Fruit fly (Drosophila melanogaster) whole organism: ENCODE data around the gene CG43348.

Source experiments
- psq ChIP-seq: fragments of >200 bp; optimal IDR thresholded peaks from 2 replicates; lab custom pipeline; 2017
- usp ChIP-seq: fragments of >200 bp; optimal IDR thresholded peaks from 2 replicates; lab custom pipeline; 2017; ENCODE audit warnings: missing biosample characterization, missing genetic modification characterization, mixed read lengths

DNA sequence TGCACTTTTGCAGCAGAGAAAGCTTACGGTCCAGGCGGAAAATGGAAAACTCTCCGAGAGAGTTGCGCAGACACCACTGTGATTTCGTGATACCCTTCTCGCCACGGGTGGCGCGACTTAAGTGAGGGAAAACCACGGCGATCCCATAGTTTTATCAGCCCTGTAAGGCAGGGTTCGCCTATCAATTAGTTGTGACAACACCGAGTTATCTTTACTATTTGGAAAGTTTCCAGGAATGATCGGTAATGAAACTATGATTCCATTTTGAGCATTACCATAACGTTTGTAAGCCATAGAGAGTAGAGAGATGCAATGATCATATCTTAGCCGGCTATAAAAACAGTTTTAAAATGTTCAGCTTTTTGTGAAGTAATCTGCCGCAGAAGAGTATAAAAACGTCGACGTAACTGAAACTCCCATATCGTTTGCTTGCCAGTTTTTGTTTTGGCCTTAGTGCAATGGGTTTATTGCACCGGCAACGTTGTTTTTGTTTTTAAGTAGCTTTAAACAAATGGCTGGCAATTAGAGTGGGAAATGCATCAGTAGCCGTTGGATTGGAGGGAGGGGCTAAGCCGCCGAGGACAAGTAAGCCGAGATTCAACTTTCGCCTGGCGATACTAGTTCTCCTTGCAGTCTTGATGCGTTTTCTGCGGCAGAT, 42.5 kb upstream of the CG43348 start:
- TF ChIP-seq psq (lab: Kevin White, UChicago) (no peak), usp (no peak)
